Worm (Caenorhabditis elegans) whole organism, L2 larva: ENCODE measurements around the gene hecw-1.

Experiments
- C34F6.9 ChIP-seq: fragments of 150-350 bp; optimal IDR thresholded peaks from 2 replicates; lab custom pipeline; 2014; ENCODE audit warnings: missing biosample characterization, missing genetic modification characterization
- F13H6.1 ChIP-seq: sonication (generic microtip); optimal IDR thresholded peaks from 2 replicates; lab custom pipeline; 2016; ENCODE audit warnings: missing genetic modification characterization, missing compliant biosample characterization
- Y55F3AM.14 ChIP-seq: fragments of 200-800 bp; sonication (Bioruptor generic); optimal IDR thresholded peaks from 2 replicates; lab custom pipeline; 2018; ENCODE audit warnings: mild to moderate bottlenecking, missing genetic modification characterization, missing compliant biosample characterization
- ZK546.5 ChIP-seq: sonication (generic microtip); optimal IDR thresholded peaks from 2 replicates; lab custom pipeline; 2017; ENCODE audit warnings: missing biosample characterization, missing genetic modification characterization
- alr-1 ChIP-seq: fragments of 150-350 bp; optimal IDR thresholded peaks from 2 replicates; lab custom pipeline; 2014; ENCODE audit warnings: missing biosample characterization, missing genetic modification characterization
- aly-2 ChIP-seq: fragments of 150-350 bp; optimal IDR thresholded peaks from 2 replicates; lab custom pipeline; 2014; ENCODE audit warnings: missing biosample characterization, missing genetic modification characterization
- ama-1 ChIP-seq: fragments of 150-350 bp; optimal IDR thresholded peaks from 2 replicates; lab custom pipeline; 2018; ENCODE audit warnings: inconsistent platforms
- ceh-16 ChIP-seq: fragments of 150-350 bp; optimal IDR thresholded peaks from 2 replicates; lab custom pipeline; 2014; ENCODE audit warnings: missing biosample characterization, missing genetic modification characterization
- ceh-82 ChIP-seq: fragments of 150-350 bp; optimal IDR thresholded peaks from 2 replicates; lab custom pipeline; 2014; ENCODE audit warnings: missing biosample characterization, missing genetic modification characterization
- crh-2 ChIP-seq: sonication (generic microtip); optimal IDR thresholded peaks from 2 replicates; lab custom pipeline; 2017; ENCODE audit warnings: missing biosample characterization, missing genetic modification characterization
- dmd-4 ChIP-seq: sonication (generic microtip); optimal IDR thresholded peaks from 2 replicates; lab custom pipeline; 2017; ENCODE audit warnings: missing biosample characterization, missing genetic modification characterization
- egl-27 ChIP-seq: sonication (generic microtip); optimal IDR thresholded peaks from 3 replicates; lab custom pipeline; 2017; ENCODE audit warnings: missing biosample characterization, missing genetic modification reagents, missing genetic modification characterization
- elt-1 ChIP-seq: fragments of 150-350 bp; optimal IDR thresholded peaks from 2 replicates; lab custom pipeline; 2014; ENCODE audit warnings: missing biosample characterization, missing genetic modification characterization
- elt-3 ChIP-seq: sonication (generic microtip); optimal IDR thresholded peaks from 2 replicates; lab custom pipeline; 2017; ENCODE audit warnings: missing biosample characterization, missing genetic modification characterization
- fos-1 ChIP-seq: fragments of 150-350 bp; optimal IDR thresholded peaks from 2 replicates; lab custom pipeline; 2014; ENCODE audit warnings: missing biosample characterization, missing genetic modification characterization
- gmeb-1 ChIP-seq: fragments of 150-350 bp; optimal IDR thresholded peaks from 2 replicates; lab custom pipeline; 2014; ENCODE audit warnings: missing biosample characterization, missing genetic modification characterization
- lin-11 ChIP-seq: fragments of 150-350 bp; sonication (generic microtip); optimal IDR thresholded peaks from 2 replicates; lab custom pipeline; 2014; ENCODE audit warnings: missing biosample characterization, missing genetic modification characterization, inconsistent platforms, mixed read lengths
- lin-13 ChIP-seq: fragments of 150-350 bp; optimal IDR thresholded peaks from 2 replicates; lab custom pipeline; 2014; ENCODE audit warnings: missing biosample characterization, missing genetic modification reagents, missing genetic modification characterization
- lin-39 ChIP-seq: fragments of 150-350 bp; optimal IDR thresholded peaks from 2 replicates; lab custom pipeline; 2014; ENCODE audit warnings: missing biosample characterization, missing genetic modification reagents, missing genetic modification characterization
- mab-5 ChIP-seq: fragments of 150-350 bp; optimal IDR thresholded peaks from 2 replicates; lab custom pipeline; 2014; ENCODE audit warnings: missing biosample characterization, missing genetic modification characterization
- mbf-1 ChIP-seq: sonication (generic microtip); optimal IDR thresholded peaks from 2 replicates; lab custom pipeline; 2017; ENCODE audit warnings: missing biosample characterization, missing genetic modification characterization
- mdl-1 ChIP-seq, 2 experiments: fragments of 150-350 bp in 1 of 2; sonication (generic microtip) in 1 of 2; optimal IDR thresholded peaks; 2 replicates each; lab custom pipeline; 2017; ENCODE audit warnings: missing biosample characterization in 2 of 2, missing genetic modification characterization in 2 of 2
- nhr-10 ChIP-seq: sonication (generic microtip); optimal IDR thresholded peaks from 2 replicates; lab custom pipeline; 2017; ENCODE audit warnings: missing biosample characterization, missing genetic modification characterization
- nhr-12 ChIP-seq: fragments of 150-350 bp; optimal IDR thresholded peaks from 2 replicates; lab custom pipeline; 2014; ENCODE audit warnings: missing biosample characterization, missing genetic modification characterization
- nhr-129 ChIP-seq: fragments of 150-350 bp; optimal IDR thresholded peaks from 2 replicates; lab custom pipeline; 2014; ENCODE audit warnings: missing biosample characterization, missing genetic modification characterization
- nhr-21 ChIP-seq: fragments of 150-350 bp; optimal IDR thresholded peaks from 2 replicates; lab custom pipeline; 2014; ENCODE audit warnings: missing biosample characterization, missing genetic modification characterization
- nhr-237 ChIP-seq: fragments of 150-350 bp; optimal IDR thresholded peaks from 2 replicates; lab custom pipeline; 2014; ENCODE audit warnings: missing biosample characterization, missing genetic modification characterization
- nhr-25 ChIP-seq: fragments of 150-350 bp; sonication (generic microtip); optimal IDR thresholded peaks from 3 replicates; lab custom pipeline; 2014; ENCODE audit warnings: missing biosample characterization, missing genetic modification characterization
- nhr-6 ChIP-seq: fragments of 150-350 bp; optimal IDR thresholded peaks from 2 replicates; lab custom pipeline; 2014; ENCODE audit warnings: missing biosample characterization, missing genetic modification characterization
- nhr-77 ChIP-seq: fragments of 150-350 bp; optimal IDR thresholded peaks from 2 replicates; lab custom pipeline; 2014; ENCODE audit warnings: missing biosample characterization, missing genetic modification characterization
- peb-1 ChIP-seq: fragments of 150-350 bp; optimal IDR thresholded peaks from 2 replicates; lab custom pipeline; 2014; ENCODE audit warnings: missing biosample characterization, missing genetic modification characterization
- sem-4 ChIP-seq: fragments of 150-350 bp; optimal IDR thresholded peaks from 2 replicates; lab custom pipeline; 2014; ENCODE audit warnings: missing biosample characterization, missing genetic modification reagents, missing genetic modification characterization
- skn-1 ChIP-seq: sonication (generic microtip); optimal IDR thresholded peaks from 2 replicates; lab custom pipeline; 2017; ENCODE audit warnings: missing biosample characterization, missing genetic modification characterization
- sma-9 ChIP-seq, 2 experiments: fragments of 150-350 bp in 1 of 2; sonication (generic microtip) in 1 of 2; optimal IDR thresholded peaks; 2 replicates each; lab custom pipeline; 2014 to 2016; ENCODE audit warnings: missing genetic modification characterization in 2 of 2, mild to moderate bottlenecking in 1 of 2, missing biosample characterization in 1 of 2, missing compliant biosample characterization in 1 of 2, missing genetic modification reagents in 1 of 2, moderate library complexity in 1 of 2
- snpc-4 ChIP-seq: fragments of 150-350 bp; optimal IDR thresholded peaks from 2 replicates; lab custom pipeline; 2014; ENCODE audit warnings: missing biosample characterization, missing genetic modification characterization
- unc-39 ChIP-seq: fragments of 150-350 bp; optimal IDR thresholded peaks from 2 replicates; lab custom pipeline; 2014; ENCODE audit warnings: missing biosample characterization, missing genetic modification characterization
- unc-55 ChIP-seq: fragments of 150-350 bp; sonication (generic microtip); optimal IDR thresholded peaks from 3 replicates; lab custom pipeline; 2014; ENCODE audit warnings: missing biosample characterization, missing genetic modification reagents, missing genetic modification characterization
- unc-62 ChIP-seq: fragments of 150-350 bp; optimal IDR thresholded peaks from 2 replicates; lab custom pipeline; 2014; ENCODE audit warnings: missing biosample characterization, missing genetic modification reagents, missing genetic modification characterization
- zag-1 ChIP-seq: fragments of 150-350 bp; optimal IDR thresholded peaks from 2 replicates; lab custom pipeline; 2014; ENCODE audit warnings: missing biosample characterization, missing genetic modification characterization
- ztf-1 ChIP-seq: fragments of 200-800 bp; sonication (Bioruptor generic); conservative IDR thresholded peaks from 2 replicates; pipeline ENCODE4 v1.3.6; 2022; ENCODE audit warnings: missing genetic modification characterization, missing compliant biosample characterization

hecw-1 gene

ce11 chrIII:3395112-3395511 is 5.3 kb upstream of the hecw-1 start:
- TF ChIP-seq C34F6.9 (tag; lab: Kevin White, UChicago), result no peak

- TF ChIP-seq F13H6.1 (tag; lab: Kevin White, UChicago), result no peak
- no peak for TF ChIP-seq unc-55 (GFP tag; lab: Kevin White, UChicago)
- TF ChIP-seq sma-9 (GFP tag; optimal IDR thresholded peaks at IDR 0.05; lab: Kevin White, UChicago), result no peak
- no peak for TF ChIP-seq sma-9 (tag; optimal IDR thresholded peaks at IDR 0.05; lab: Kevin White, UChicago)
- TF ChIP-seq egl-27 (tag; lab: Kevin White, UChicago), result no peak
- TF ChIP-seq nhr-77, result no peak
- TF ChIP-seq gmeb-1 (tag; lab: Kevin White, UChicago), result no peak
These were observed 3.9 kb upstream of the hecw-1 start, which contains the start of gene mlc-4 for ce11 chrIII:3393687-3394086. TSS of gene mlc-4 (minus strand) at chrIII:3393787.

DNA sequence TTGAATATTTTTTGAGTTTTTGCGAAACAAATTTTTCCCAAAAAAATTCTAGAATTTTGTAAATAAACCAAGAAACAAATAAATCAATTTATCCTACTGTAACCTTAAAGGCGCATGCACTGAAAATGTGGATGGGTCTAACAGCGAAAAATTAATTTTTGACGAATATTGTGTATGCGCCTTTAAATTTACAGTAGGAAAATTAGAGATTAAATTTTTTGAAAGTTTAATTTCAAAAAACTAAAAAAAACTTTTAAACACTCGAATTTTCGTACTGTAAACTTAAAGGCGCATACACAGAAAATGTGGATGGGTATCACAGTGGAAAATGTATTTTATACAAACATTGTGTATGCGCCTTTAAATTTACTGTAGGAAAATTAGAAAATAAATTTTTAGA is 374 bp upstream of the hecw-1 start:
- no peak for TF ChIP-seq F13H6.1 (tag; lab: Kevin White, UChicago)
- TF ChIP-seq ceh-82 (tag; lab: Kevin White, UChicago), result no peak
- no peak for TF ChIP-seq ztf-1 (GFP tag; lab: Robert Waterston, UW)
- TF ChIP-seq skn-1 (tag; lab: Kevin White, UChicago), result no peak
- TF ChIP-seq crh-2 (tag; lab: Kevin White, UChicago), result no peak
- TF ChIP-seq nhr-77, result no peak
- TF ChIP-seq ZK546.5 (tag; lab: Kevin White, UChicago), result no peak
- no peak for TF ChIP-seq nhr-6 (tag; lab: Kevin White, UChicago)
- no peak for TF ChIP-seq unc-62
- no peak for TF ChIP-seq ama-1
- no peak for TF ChIP-seq sma-9 (GFP tag; optimal IDR thresholded peaks at IDR 0.05; lab: Kevin White, UChicago)
- no peak for TF ChIP-seq sma-9 (tag; optimal IDR thresholded peaks at IDR 0.05; lab: Kevin White, UChicago)
- TF ChIP-seq nhr-21 (tag; lab: Kevin White, UChicago), result no peak
- no peak for TF ChIP-seq nhr-12 (tag; lab: Kevin White, UChicago)
- no peak for TF ChIP-seq gmeb-1 (tag; lab: Kevin White, UChicago)
- TF ChIP-seq sem-4 (tag; lab: Kevin White, UChicago), result no peak
- TF ChIP-seq nhr-237 (tag; lab: Kevin White, UChicago), result no peak
- TF ChIP-seq fos-1, result no peak
- TF ChIP-seq mdl-1 (tag; optimal IDR thresholded peaks at IDR 0.05; lab: Kevin White, UChicago), result no peak
- TF ChIP-seq nhr-25, result no peak

- TF ChIP-seq gmeb-1 (tag; lab: Kevin White, UChicago), result no peak
These were observed 7.3 kb downstream of the hecw-1 start for ce11 chrIII:3382465-3382864.

ce11 chrIII:3381866-3382265 is 7.9 kb downstream of the hecw-1 start:
- no peak for TF ChIP-seq lin-39
- TF ChIP-seq ZK546.5 (tag; lab: Kevin White, UChicago), result no peak
- TF ChIP-seq snpc-4 (tag; lab: Kevin White, UChicago), result peak; percentile 12
- TF ChIP-seq zag-1, result peak; percentile 14

DNA sequence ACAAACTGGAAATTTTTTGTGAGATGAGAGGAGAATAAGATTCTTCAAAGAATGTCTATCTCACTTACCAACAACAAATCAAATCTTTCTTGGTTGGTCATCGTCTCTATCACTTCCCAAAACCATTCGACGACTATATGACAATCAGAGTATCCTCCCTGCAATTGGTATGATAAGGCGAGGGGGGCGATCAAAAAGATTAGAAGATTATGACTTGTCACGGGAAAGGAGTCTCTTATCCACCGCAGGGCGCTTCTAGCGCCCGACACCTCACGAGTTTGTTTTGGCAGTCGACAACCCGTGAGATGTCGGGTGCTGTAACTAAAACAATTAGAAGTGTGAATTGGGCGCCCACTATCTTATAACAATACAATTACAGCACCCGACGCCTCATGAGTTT is 12.1 kb downstream of the hecw-1 start:
- TF ChIP-seq ceh-82 (tag; lab: Kevin White, UChicago), result no peak
- no peak for TF ChIP-seq nhr-10 (tag; lab: Kevin White, UChicago)
- TF ChIP-seq dmd-4 (tag; lab: Kevin White, UChicago), result no peak
- no peak for TF ChIP-seq mdl-1 (tag; optimal IDR thresholded peaks at IDR 0.05; lab: Kevin White, UChicago)
- TF ChIP-seq sma-9 (GFP tag; optimal IDR thresholded peaks at IDR 0.05; lab: Kevin White, UChicago), result peak; percentile 37
- no peak for TF ChIP-seq sma-9 (tag; optimal IDR thresholded peaks at IDR 0.05; lab: Kevin White, UChicago)
- TF ChIP-seq elt-3 (tag; lab: Kevin White, UChicago), result no peak
- no peak for TF ChIP-seq ama-1
- TF ChIP-seq ztf-1 (GFP tag; lab: Robert Waterston, UW), result no peak
- TF ChIP-seq ZK546.5 (tag; lab: Kevin White, UChicago), result no peak
- TF ChIP-seq unc-39 (tag; lab: Kevin White, UChicago), result no peak
- TF ChIP-seq alr-1 (tag; lab: Kevin White, UChicago), result no peak
- TF ChIP-seq nhr-21 (tag; lab: Kevin White, UChicago), result peak; percentile 42
- TF ChIP-seq skn-1 (tag; lab: Kevin White, UChicago), result no peak
- TF ChIP-seq lin-39, result no peak
- no peak for TF ChIP-seq nhr-25
- peak; percentile 48 for TF ChIP-seq lin-13 (GFP tag; lab: Kevin White, UChicago)
- no peak for TF ChIP-seq elt-1 (tag; lab: Kevin White, UChicago)
- TF ChIP-seq zag-1, result no peak
- no peak for TF ChIP-seq fos-1
- no peak for TF ChIP-seq F13H6.1 (tag; lab: Kevin White, UChicago)
- TF ChIP-seq ceh-16, result no peak
- TF ChIP-seq gmeb-1 (tag; lab: Kevin White, UChicago), result peak; percentile 16
- no peak for TF ChIP-seq crh-2 (tag; lab: Kevin White, UChicago)
- no peak for TF ChIP-seq mab-5
- no peak for TF ChIP-seq nhr-77
- no peak for TF ChIP-seq unc-55 (GFP tag; lab: Kevin White, UChicago)
- TF ChIP-seq Y55F3AM.14 (GFP tag; lab: Kevin White, UChicago), result no peak
- no peak for TF ChIP-seq aly-2 (tag; lab: Kevin White, UChicago)
- no peak for TF ChIP-seq C34F6.9 (tag; lab: Kevin White, UChicago)
- no peak for TF ChIP-seq peb-1 (tag; lab: Kevin White, UChicago)
- no peak for TF ChIP-seq mbf-1
- TF ChIP-seq nhr-6 (tag; lab: Kevin White, UChicago), result no peak
- TF ChIP-seq lin-11 (tag; lab: Kevin White, UChicago), result no peak
- TF ChIP-seq egl-27 (tag; lab: Kevin White, UChicago), result no peak
- TF ChIP-seq nhr-129 (tag; lab: Kevin White, UChicago), result no peak
- TF ChIP-seq snpc-4 (tag; lab: Kevin White, UChicago), result peak; percentile 91
- no peak for TF ChIP-seq nhr-12 (tag; lab: Kevin White, UChicago)
